Worm (Caenorhabditis elegans): ENCODE data around the gene clec-205.

The clec-205 gene

ce11 chrV:1760682-1761081, at the start of gene clec-205:
clec-205 (plus strand) TSS chrV:1760893.
- TF ChIP-seq nfya-1 (tag; optimal IDR thresholded peaks at IDR 0.05): no peak
- TF ChIP-seq elt-2 (tag; optimal IDR thresholded peaks at IDR 0.05): peak; percentile 10

ce11 chrV:1710909-1711308, 49.8 kb upstream of the clec-205 start, which contains the start of gene srw-100:
srw-100 (plus strand) TSS chrV:1711209.
- TF ChIP-seq ceh-30 (tag; optimal IDR thresholded peaks at IDR 0.05): no peak
- TF ChIP-seq tbx-2 (tag; optimal IDR thresholded peaks at IDR 0.05): no peak
- no peak for TF ChIP-seq ceh-34 (tag; optimal IDR thresholded peaks at IDR 0.05)
- no peak for TF ChIP-seq ceh-6 (GFP tag; optimal IDR thresholded peaks at IDR 0.05)
- no peak for TF ChIP-seq ref-2 (tag; optimal IDR thresholded peaks at IDR 0.05)
- TF ChIP-seq elt-2 (tag; optimal IDR thresholded peaks at IDR 0.05): no peak
- TF ChIP-seq syd-9 (tag; optimal IDR thresholded peaks at IDR 0.05): no peak

DNA sequence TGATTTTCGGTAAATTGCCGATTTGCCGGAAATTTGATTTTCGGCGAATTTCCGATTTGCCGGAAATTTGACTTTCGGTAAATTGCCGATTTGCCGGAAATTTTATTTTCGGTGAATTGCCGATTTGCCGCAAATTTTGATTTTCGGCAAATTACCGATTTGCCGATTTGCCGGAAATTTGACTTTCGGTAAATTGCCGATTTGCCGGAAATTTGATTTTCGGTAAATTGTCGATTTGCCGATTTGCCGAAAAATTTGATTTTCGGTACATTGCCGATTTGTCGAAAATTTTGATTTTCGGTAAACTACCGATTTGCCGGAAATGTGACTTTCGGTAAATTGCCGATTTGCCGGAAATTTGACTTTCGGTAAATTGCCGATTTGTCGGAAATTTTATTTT, 46.9 kb upstream of the clec-205 start:
- 0 out of 2 replicates have a peak, but pooled peaks have one; percentile 67 for TF ChIP-seq ceh-45 (GFP tag; IDR thresholded peaks at IDR 0.05)

- TF ChIP-seq K02D7.2 (tag; optimal IDR thresholded peaks at IDR 0.05) (no peak), che-1 (tag; optimal IDR thresholded peaks at IDR 0.05) (no peak), mec-3 (tag; optimal IDR thresholded peaks at IDR 0.05; ENCODE audit: borderline replicate concordance) (no peak), pax-1 (tag; optimal IDR thresholded peaks at IDR 0.05) (no peak), sox-4 (tag; optimal IDR thresholded peaks at IDR 0.05) (no peak), pat-9 (tag; optimal IDR thresholded peaks at IDR 0.05) (no peak), ztf-16 (tag; optimal IDR thresholded peaks at IDR 0.05) (no peak), pag-3 (tag; optimal IDR thresholded peaks at IDR 0.05; ENCODE audit: borderline replicate concordance) (no peak)
These were observed 43.8 kb upstream of the clec-205 start, which contains the start of gene srw-103 for ce11 chrV:1716892-1717291. srw-103 (plus strand) TSS chrV:1717192.

DNA sequence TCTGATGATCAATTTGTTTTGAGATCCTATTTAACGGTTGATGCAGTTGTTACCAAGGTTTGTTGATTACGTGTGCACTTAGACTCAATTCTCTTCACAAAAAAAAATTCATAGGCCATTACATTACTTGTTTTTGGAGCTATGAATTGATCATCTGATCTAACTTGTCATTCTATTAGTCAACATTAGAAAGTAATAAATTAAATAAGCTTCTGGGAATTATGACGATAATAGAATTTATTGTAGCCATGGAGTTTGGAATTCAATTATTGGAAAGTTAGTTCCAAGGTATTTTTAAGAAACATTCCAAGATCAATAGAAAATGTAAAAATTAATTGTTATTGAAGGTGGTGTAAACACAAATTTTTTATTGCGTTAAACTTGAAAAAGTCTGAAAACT, 42.5 kb upstream of the clec-205 start:
- TF ChIP-seq hlh-6 (tag; optimal IDR thresholded peaks at IDR 0.05) (no peak), F13H6.1 (tag; optimal IDR thresholded peaks at IDR 0.05) (no peak), nfya-1 (tag; optimal IDR thresholded peaks at IDR 0.05) (no peak), ref-2 (tag; optimal IDR thresholded peaks at IDR 0.05) (no peak), unc-3 (GFP tag; conservative IDR thresholded peaks at IDR 0.05) (no peak), unc-3 (tag; optimal IDR thresholded peaks at IDR 0.05) (no peak), elt-2 (tag; optimal IDR thresholded peaks at IDR 0.05) (no peak), ceh-19 (GFP tag; optimal IDR thresholded peaks at IDR 0.05) (no peak), che-1 (tag; optimal IDR thresholded peaks at IDR 0.05) (no peak)

- TF ChIP-seq C38D4.7 (GFP tag; optimal IDR thresholded peaks at IDR 0.05) (no peak), dve-1 (tag; optimal IDR thresholded peaks at IDR 0.05) (no peak), hlh-15 (tag; optimal IDR thresholded peaks at IDR 0.05) (no peak), ceh-6 (GFP tag; optimal IDR thresholded peaks at IDR 0.05) (no peak), pha-4 (tag; optimal IDR thresholded peaks at IDR 0.05) (no peak), hlh-13 (GFP tag; optimal IDR thresholded peaks at IDR 0.05) (no peak), dmd-4 (tag; optimal IDR thresholded peaks at IDR 0.05; ENCODE audit: borderline replicate concordance) (no peak), ceh-9 (tag; optimal IDR thresholded peaks at IDR 0.05) (no peak), C08G9.2 (tag; optimal IDR thresholded peaks at IDR 0.05) (no peak), K02D7.2 (tag; optimal IDR thresholded peaks at IDR 0.05) (no peak), ceh-2 (tag; optimal IDR thresholded peaks at IDR 0.05) (no peak), ttx-3 (tag; optimal IDR thresholded peaks at IDR 0.05) (no peak), pqm-1 (tag; optimal IDR thresholded peaks at IDR 0.05) (no peak), unc-42 (tag; optimal IDR thresholded peaks at IDR 0.05) (no peak), nhr-232 (tag; optimal IDR thresholded peaks at IDR 0.05) (no peak), ama-1 (optimal IDR thresholded peaks at IDR 0.05) (no peak), hlh-8 (tag; optimal IDR thresholded peaks at IDR 0.05) (no peak)
These were observed 40.8 kb upstream of the clec-205 start, which contains the start of gene srw-102 for ce11 chrV:1719927-1720326. srw-102 (plus strand) TSS chrV:1720227.
